Worm (Caenorhabditis elegans) whole organism, L4 larva: ENCODE measurements around the gene dlg-1.

Source experiments
- F26F4.8 ChIP-seq: fragments of 200-800 bp; sonication (Bioruptor generic); conservative IDR thresholded peaks from 2 replicates; pipeline ENCODE4 v1.3.6; 2022; ENCODE audit warnings: missing genetic modification characterization, missing compliant biosample characterization
- F37D6.2 ChIP-seq: sonication (generic microtip); optimal IDR thresholded peaks from 2 replicates; lab custom pipeline; 2016; ENCODE audit warnings: mild to moderate bottlenecking, missing genetic modification characterization, missing compliant biosample characterization
- T20F7.1 ChIP-seq: fragments of 200-800 bp; sonication (Bioruptor generic); optimal IDR thresholded peaks from 2 replicates; lab custom pipeline; 2018; ENCODE audit warnings: mild to moderate bottlenecking, missing genetic modification characterization, missing compliant biosample characterization
- aha-1 ChIP-seq: fragments of 150-350 bp; peaks from one replicate; lab custom pipeline; 2014; ENCODE audit warnings: missing biosample characterization, missing genetic modification characterization
- arid-1 ChIP-seq: fragments of 200-800 bp; sonication (Bioruptor generic); conservative IDR thresholded peaks from 2 replicates; pipeline ENCODE4 v1.3.6; 2022; ENCODE audit warnings: missing genetic modification reagents, missing genetic modification characterization, missing compliant biosample characterization
- ceh-44 ChIP-seq: fragments of 200-800 bp; sonication (Bioruptor generic); IDR thresholded peaks from 2 replicates; pipeline ENCODE4 v1.3.6; 2022; ENCODE audit warnings: missing genetic modification reagents, missing genetic modification characterization, missing compliant biosample characterization
- daf-16 ChIP-seq, 3 experiments: sonication (generic microtip); optimal IDR thresholded peaks; 2 replicates each; lab custom pipeline; 2016 to 2017; ENCODE audit warnings: missing genetic modification characterization in 3 of 3, missing genetic modification reagents in 3 of 3, mild to moderate bottlenecking in 2 of 3, missing compliant biosample characterization in 2 of 3, missing biosample characterization in 1 of 3, moderate library complexity in 1 of 3
- dmd-6 ChIP-seq: fragments of 200-800 bp; sonication (Bioruptor generic); IDR thresholded peaks from 2 replicates; pipeline ENCODE4 v1.3.6; 2022; ENCODE audit warnings: missing genetic modification reagents, missing genetic modification characterization, missing compliant biosample characterization
- duxl-1 ChIP-seq: sonication (generic microtip); optimal IDR thresholded peaks from 2 replicates; lab custom pipeline; 2016; ENCODE audit warnings: mild to moderate bottlenecking, missing genetic modification characterization, moderate library complexity, missing compliant biosample characterization; ENCODE audit not compliant: poor library complexity
- dve-1 ChIP-seq: sonication (generic microtip); optimal IDR thresholded peaks from 2 replicates; lab custom pipeline; 2017; ENCODE audit warnings: antibody characterized with exemption, mild to moderate bottlenecking, missing genetic modification characterization, missing compliant biosample characterization; ENCODE audit not compliant: insufficient read depth
- egl-43 ChIP-seq: fragments of 200-800 bp; sonication (Bioruptor generic); IDR thresholded peaks from 2 replicates; pipeline ENCODE4 v1.3.6; 2022; ENCODE audit warnings: missing genetic modification reagents, missing genetic modification characterization, missing compliant biosample characterization
- hlh-11 ChIP-seq: fragments of 200-800 bp; sonication (Bioruptor generic); optimal IDR thresholded peaks from 2 replicates; lab custom pipeline; 2018; ENCODE audit warnings: mild to moderate bottlenecking, missing genetic modification characterization, missing compliant biosample characterization
- hlh-30 ChIP-seq: sonication (generic microtip); optimal IDR thresholded peaks from 2 replicates; lab custom pipeline; 2017; ENCODE audit warnings: antibody characterized with exemption, mild to moderate bottlenecking, missing genetic modification characterization, missing compliant biosample characterization; ENCODE audit not compliant: insufficient read depth
- jun-1 ChIP-seq: fragments of 150-350 bp; optimal IDR thresholded peaks from 2 replicates; lab custom pipeline; 2014; ENCODE audit warnings: missing biosample characterization, missing genetic modification reagents, missing genetic modification characterization
- lim-7 ChIP-seq: fragments of 200-800 bp; sonication (Bioruptor generic); IDR thresholded peaks from 2 replicates; pipeline ENCODE4 v1.3.6; 2022; ENCODE audit warnings: missing genetic modification characterization, missing compliant biosample characterization
- lin-1 ChIP-seq: fragments of 200-800 bp; sonication (Bioruptor generic); IDR thresholded peaks from 2 replicates; pipeline ENCODE4 v1.3.6; 2022; ENCODE audit warnings: missing genetic modification reagents, missing genetic modification characterization, missing compliant biosample characterization
- lin-15B ChIP-seq: fragments of 150-350 bp; sonication (generic microtip); optimal IDR thresholded peaks from 3 replicates; lab custom pipeline; 2014; ENCODE audit warnings: missing biosample characterization, missing genetic modification characterization
- lin-38 ChIP-seq: fragments of 200-800 bp; sonication (Bioruptor generic); IDR thresholded peaks from 2 replicates; pipeline ENCODE4 v1.3.6; 2022; ENCODE audit warnings: missing genetic modification reagents, missing genetic modification characterization, missing compliant biosample characterization
- lsy-2 ChIP-seq, 2 experiments: fragments of 150-350 bp in 1 of 2; sonication (generic microtip) in 1 of 2; optimal IDR thresholded peaks; 2 replicates each; lab custom pipeline; 2014 to 2017; ENCODE audit warnings: missing biosample characterization in 2 of 2, missing genetic modification characterization in 2 of 2
- madf-5 ChIP-seq, 2 experiments: fragments of 200-800 bp; sonication (Bioruptor generic); IDR thresholded peaks; 2 replicates each; pipeline ENCODE4 v1.3.6; 2022; ENCODE audit warnings: missing compliant biosample characterization in 2 of 2, missing genetic modification characterization in 2 of 2
- mdl-1 ChIP-seq, 2 experiments: fragments of 150-350 bp in 1 of 2; sonication (generic microtip) in 1 of 2; optimal IDR thresholded peaks; 2 replicates each; lab custom pipeline; 2014 to 2017; ENCODE audit warnings: missing biosample characterization in 2 of 2, missing genetic modification characterization in 2 of 2
- mep-1 ChIP-seq: fragments of 150-350 bp; sonication (generic microtip); optimal IDR thresholded peaks from 3 replicates; lab custom pipeline; 2014; ENCODE audit warnings: missing biosample characterization, missing genetic modification characterization
- mes-2 ChIP-seq: sonication (generic microtip); optimal IDR thresholded peaks from 2 replicates; lab custom pipeline; 2016; ENCODE audit warnings: missing genotype, mild to moderate bottlenecking, missing genetic modification characterization, missing compliant biosample characterization; ENCODE audit not compliant: poor library complexity, severe bottlenecking
- mxl-3 ChIP-seq: fragments of 200-800 bp; sonication (Bioruptor generic); optimal IDR thresholded peaks from 2 replicates; lab custom pipeline; 2018; ENCODE audit warnings: mild to moderate bottlenecking, missing genetic modification characterization, missing compliant biosample characterization
- nhr-10 ChIP-seq: fragments of 150-350 bp; optimal IDR thresholded peaks from 2 replicates; lab custom pipeline; 2014; ENCODE audit warnings: missing biosample characterization, missing genetic modification characterization
- nhr-102 ChIP-seq: sonication (generic microtip); optimal IDR thresholded peaks from 2 replicates; lab custom pipeline; 2016; ENCODE audit warnings: mild to moderate bottlenecking, missing genetic modification characterization, moderate library complexity, missing compliant biosample characterization
- nhr-11 ChIP-seq: fragments of 150-350 bp; optimal IDR thresholded peaks from 2 replicates; lab custom pipeline; 2014; ENCODE audit warnings: missing biosample characterization, missing genetic modification characterization
- nhr-28 ChIP-seq: fragments of 150-350 bp; optimal IDR thresholded peaks from 2 replicates; lab custom pipeline; 2014; ENCODE audit warnings: missing biosample characterization, missing genetic modification characterization
- nhr-41 ChIP-seq: fragments of 200-800 bp; sonication (Bioruptor generic); IDR thresholded peaks from 2 replicates; pipeline ENCODE4 v1.3.6; 2022; ENCODE audit warnings: missing genetic modification reagents, missing genetic modification characterization, missing compliant biosample characterization
- nhr-42 ChIP-seq: fragments of 200-800 bp; sonication (Bioruptor generic); IDR thresholded peaks from 2 replicates; pipeline ENCODE4 v1.3.6; 2022; ENCODE audit warnings: missing genetic modification characterization, missing compliant biosample characterization
- nhr-6 ChIP-seq: fragments of 150-350 bp; optimal IDR thresholded peaks from 2 replicates; lab custom pipeline; 2014; ENCODE audit warnings: missing biosample characterization, missing genetic modification characterization
- nhr-76 ChIP-seq: fragments of 150-350 bp; optimal IDR thresholded peaks from 2 replicates; lab custom pipeline; 2014; ENCODE audit warnings: missing biosample characterization, missing genetic modification characterization
- php-3 ChIP-seq: fragments of 200-800 bp; sonication (Bioruptor generic); IDR thresholded peaks from 2 replicates; pipeline ENCODE4 v1.3.6; 2022; ENCODE audit warnings: missing genetic modification reagents, missing genetic modification characterization, missing compliant biosample characterization
- pqm-1 ChIP-seq: sonication (generic microtip); optimal IDR thresholded peaks from 2 replicates; lab custom pipeline; 2017; ENCODE audit warnings: missing biosample characterization, missing genetic modification characterization
- rbr-2 ChIP-seq: sonication (generic microtip); optimal IDR thresholded peaks from 2 replicates; lab custom pipeline; 2016; ENCODE audit warnings: missing genotype, missing genetic modification characterization, missing compliant biosample characterization
- saeg-2 ChIP-seq: fragments of 200-800 bp; sonication (Bioruptor generic); IDR thresholded peaks from 2 replicates; pipeline ENCODE4 v1.3.6; 2022; ENCODE audit warnings: missing genetic modification reagents, missing genetic modification characterization, missing compliant biosample characterization
- spr-1 ChIP-seq: sonication (generic microtip); optimal IDR thresholded peaks from 2 replicates; lab custom pipeline; 2016; ENCODE audit warnings: mild to moderate bottlenecking, missing genetic modification characterization, missing compliant biosample characterization
- vab-7 ChIP-seq: fragments of 200-800 bp; sonication (Bioruptor generic); IDR thresholded peaks from 2 replicates; pipeline ENCODE4 v1.3.6; 2022; ENCODE audit warnings: missing genetic modification reagents, missing genetic modification characterization, missing compliant biosample characterization
- zfp-2 ChIP-seq: sonication (generic microtip); optimal IDR thresholded peaks from 2 replicates; lab custom pipeline; 2016; ENCODE audit warnings: mild to moderate bottlenecking, missing genetic modification characterization, missing compliant biosample characterization
- ztf-7 ChIP-seq: fragments of 150-350 bp; optimal IDR thresholded peaks from 2 replicates; lab custom pipeline; 2014; ENCODE audit warnings: missing biosample characterization, missing genetic modification characterization

The dlg-1 gene

ce11 chrX:5477597-5477996 is 1.9 kb upstream of the dlg-1 start:
- no peak for TF ChIP-seq spr-1 (tag; lab: Kevin White, UChicago)
- no peak for TF ChIP-seq nhr-11 (tag; lab: Kevin White, UChicago)
- TF ChIP-seq egl-43 (GFP tag; lab: Robert Waterston, UW), result no peak
- no peak for TF ChIP-seq pqm-1 (tag; lab: Kevin White, UChicago)
- no peak for TF ChIP-seq madf-5 (GFP tag; IDR thresholded peaks at IDR 0.05; lab: Robert Waterston, UW)
- no peak for TF ChIP-seq ztf-7 (tag; lab: Kevin White, UChicago)
- peak; percentile 50 for TF ChIP-seq nhr-28
- peak; percentile 15 for TF ChIP-seq hlh-30 (tag; lab: Kevin White, UChicago)
- TF ChIP-seq daf-16 (GFP tag; optimal IDR thresholded peaks at IDR 0.05; lab: Kevin White, UChicago), result no peak
- peak; percentile 53 for TF ChIP-seq daf-16 (tag; optimal IDR thresholded peaks at IDR 0.05; lab: Kevin White, UChicago)

ce11 chrX:5478875-5479274 is 625 bp upstream of the dlg-1 start:
- no peak for TF ChIP-seq vab-7 (GFP tag; lab: Robert Waterston, UW)
- TF ChIP-seq lin-1 (GFP tag; lab: Robert Waterston, UW), result no peak
- TF ChIP-seq php-3 (GFP tag; lab: Robert Waterston, UW), result no peak
- TF ChIP-seq, all 104 proteins: peak for 0

- peak; percentile 14 for TF ChIP-seq rbr-2 (tag; lab: Kevin White, UChicago)
- peak; percentile 33 for TF ChIP-seq mep-1 (tag; lab: Kevin White, UChicago)
- peak; percentile 10 for TF ChIP-seq jun-1 (tag; lab: Kevin White, UChicago)
- TF ChIP-seq daf-16 (GFP tag; optimal IDR thresholded peaks at IDR 0.05; lab: Kevin White, UChicago), result no peak
- TF ChIP-seq daf-16 (tag; optimal IDR thresholded peaks at IDR 0.05; lab: Kevin White, UChicago), result peak; percentile 80
- peak; percentile 58; the same call in 1 of the 2 replicates for TF ChIP-seq dmd-6 (GFP tag; lab: Robert Waterston, UW)
- no peak for TF ChIP-seq nhr-10
- TF ChIP-seq nhr-28, result peak; percentile 46
- TF ChIP-seq saeg-2 (GFP tag; lab: Robert Waterston, UW), result no peak
- no peak for TF ChIP-seq ceh-44 (GFP tag; lab: Robert Waterston, UW)
- TF ChIP-seq lsy-2 (tag; optimal IDR thresholded peaks at IDR 0.05; lab: Kevin White, UChicago), result peak in 1 of 2 experiments; percentile 4
- peak; percentile 92 for TF ChIP-seq aha-1 (tag; lab: Kevin White, UChicago)
- TF ChIP-seq hlh-30 (tag; lab: Kevin White, UChicago), result peak; percentile 34
- TF ChIP-seq pqm-1 (tag; lab: Kevin White, UChicago), result peak; percentile 60
- no peak for TF ChIP-seq F26F4.8 (GFP tag; lab: Robert Waterston, UW)
- peak; percentile 53 for TF ChIP-seq nhr-6
- peak; percentile 49 for TF ChIP-seq hlh-11
- TF ChIP-seq dve-1 (tag; lab: Kevin White, UChicago), result peak; percentile 45
- TF ChIP-seq mes-2, result peak; percentile 35
Observed at ce11 chrX:5479876-5480580, 528 bp downstream of the dlg-1 start.

ce11 chrX:5485284-5485927 is 5.9 kb downstream of the dlg-1 start:
- no peak for TF ChIP-seq zfp-2 (tag; lab: Kevin White, UChicago)
- 0 out of 2 replicates have a peak, but pooled peaks have one; percentile 14 for TF ChIP-seq arid-1 (GFP tag; lab: Robert Waterston, UW)
- TF ChIP-seq mes-2, result peak; percentile 57
- peak; percentile 3 for TF ChIP-seq dve-1 (tag; lab: Kevin White, UChicago)
- peak; percentile 59 for TF ChIP-seq lin-38 (GFP tag; lab: Robert Waterston, UW)
- 0 out of 2 replicates have a peak, but pooled peaks have one; percentile 9 for TF ChIP-seq nhr-42 (GFP tag; lab: Robert Waterston, UW)
- TF ChIP-seq nhr-41 (GFP tag; lab: Robert Waterston, UW), result peak; percentile 10; the same call in 1 of the 2 replicates
- TF ChIP-seq lim-7 (GFP tag; lab: Robert Waterston, UW), result peak; percentile 59
- TF ChIP-seq F37D6.2, result peak; percentile 16
- TF ChIP-seq T20F7.1 (GFP tag; lab: Kevin White, UChicago), result peak; percentile 26
- peak; percentile 2; the same call in 1 of the 2 replicates for TF ChIP-seq ceh-44 (GFP tag; lab: Robert Waterston, UW)
- TF ChIP-seq daf-16 (GFP tag; optimal IDR thresholded peaks at IDR 0.05; lab: Kevin White, UChicago), result peak in 1 of 2 experiments; percentile 52
- peak; percentile 21 for TF ChIP-seq daf-16 (tag; optimal IDR thresholded peaks at IDR 0.05; lab: Kevin White, UChicago)
- peak; percentile 50 for TF ChIP-seq mep-1 (tag; lab: Kevin White, UChicago)
- peak in 1 of 2 experiments; percentile 2 for TF ChIP-seq lsy-2 (tag; optimal IDR thresholded peaks at IDR 0.05; lab: Kevin White, UChicago)
- peak in 1 of 2 experiments; percentile 10 for TF ChIP-seq mdl-1 (tag; optimal IDR thresholded peaks at IDR 0.05; lab: Kevin White, UChicago)
- no peak for TF ChIP-seq lin-15B
- peak; percentile 29 for TF ChIP-seq duxl-1 (tag; lab: Kevin White, UChicago)
- peak; percentile 17 for TF ChIP-seq nhr-102 (tag; lab: Kevin White, UChicago)
- TF ChIP-seq nhr-76 (tag; lab: Kevin White, UChicago), result no peak
- no peak for TF ChIP-seq mxl-3
